Fruit fly (Drosophila melanogaster): Measurements from ENCODE around the gene Ccp84Ab.

DNA sequence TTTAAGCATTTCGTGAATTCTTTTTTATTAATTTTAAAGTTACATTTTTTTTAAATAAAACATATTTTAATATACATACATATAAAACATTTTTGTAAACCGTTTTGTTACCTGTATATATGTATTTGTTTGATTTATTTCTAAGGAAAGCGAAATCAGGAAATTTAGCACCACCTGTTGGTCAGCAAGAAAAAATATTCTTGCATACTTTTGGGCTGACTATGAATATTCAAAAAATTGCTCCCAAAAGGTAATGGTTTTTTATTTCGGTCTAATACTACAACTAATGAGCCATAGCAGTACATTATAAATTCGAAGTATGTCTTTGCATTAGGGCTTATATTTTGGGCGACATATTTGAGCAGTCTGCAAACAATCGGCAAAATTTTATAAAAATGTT lies 19.0 kb downstream of the Ccp84Ab start:
- TF ChIP-seq pdm3 (GFP tag; optimal IDR thresholded peaks at IDR 0.05) = no peak
- no peak for TF ChIP-seq Ets96B (tag; optimal IDR thresholded peaks at IDR 0.05)
- TF ChIP-seq Ets21C (GFP tag; optimal IDR thresholded peaks at IDR 0.05) = no peak
- no peak for TF ChIP-seq CG8319 (GFP tag; optimal IDR thresholded peaks at IDR 0.05)
- no peak for TF ChIP-seq vri (GFP tag; optimal IDR thresholded peaks at IDR 0.05)

All from whole organism, prepupa.